Fruit fly (Drosophila melanogaster): ENCODE results near the gene CG5645.

The CG5645 gene

dm6 chr3L:12115966-12116735 is 20.4 kb downstream of the CG5645 start, which contains the start of gene vers (continued):
- no peak for TF ChIP-seq NK7.1 (GFP tag; optimal IDR thresholded peaks at IDR 0.05)
- TF ChIP-seq CG14441 (GFP tag; IDR thresholded peaks at IDR 0.05): no peak
- TF ChIP-seq CG32532 (GFP tag; IDR thresholded peaks at IDR 0.05): peak; percentile 19; the same call in 1 of the 2 replicates
- TF ChIP-seq tio (GFP tag; optimal IDR thresholded peaks at IDR 0.05): no peak
- no peak for TF ChIP-seq CG7839 (tag; optimal IDR thresholded peaks at IDR 0.05)
- TF ChIP-seq CG14860 (GFP tag; IDR thresholded peaks at IDR 0.05; ENCODE audit: partially characterized antibody): peak; percentile 86
- no peak for TF ChIP-seq nerfin-1 (tag; optimal IDR thresholded peaks at IDR 0.05)
- no peak for TF ChIP-seq CG12104 (GFP tag; optimal IDR thresholded peaks at IDR 0.05)
- no peak for TF ChIP-seq CG9876 (GFP tag; optimal IDR thresholded peaks at IDR 0.05)
- no peak for TF ChIP-seq Atf3 (GFP tag; optimal IDR thresholded peaks at IDR 0.05)
- TF ChIP-seq Sry-β (GFP tag; optimal IDR thresholded peaks at IDR 0.05): no peak
- TF ChIP-seq dysf (GFP tag; IDR thresholded peaks at IDR 0.05): no peak
- peak; percentile 38 for TF ChIP-seq CG34376 (GFP tag; optimal IDR thresholded peaks at IDR 0.05)
- no peak for TF ChIP-seq Lpt (GFP tag; optimal IDR thresholded peaks at IDR 0.05)
- TF ChIP-seq abd-A (tag; optimal IDR thresholded peaks at IDR 0.05): no peak
- no peak for TF ChIP-seq CG9609 (GFP tag; optimal IDR thresholded peaks at IDR 0.05)
- TF ChIP-seq Eip74EF (GFP tag; optimal IDR thresholded peaks at IDR 0.05): no peak
- TF ChIP-seq ato (GFP tag; IDR thresholded peaks at IDR 0.05; ENCODE audit: partially characterized antibody): peak; percentile 95
- no peak for TF ChIP-seq CG7786 (GFP tag; optimal IDR thresholded peaks at IDR 0.05)
- no peak for TF ChIP-seq nom (GFP tag; optimal IDR thresholded peaks at IDR 0.05)
- no peak for TF ChIP-seq CG1233 (GFP tag; optimal IDR thresholded peaks at IDR 0.05)
- TF ChIP-seq repo (GFP tag; optimal IDR thresholded peaks at IDR 0.05): no peak
- TF ChIP-seq CG32772 (GFP tag; IDR thresholded peaks at IDR 0.05): no peak
- TF ChIP-seq gem (tag; optimal IDR thresholded peaks at IDR 0.05): no peak
- TF ChIP-seq gcm (GFP tag; optimal IDR thresholded peaks at IDR 0.05): no peak
- TF ChIP-seq H2.0 (GFP tag; IDR thresholded peaks at IDR 0.05): no peak
- no peak for TF ChIP-seq CrebB (tag; optimal IDR thresholded peaks at IDR 0.05)
- TF ChIP-seq tup (GFP tag; optimal IDR thresholded peaks at IDR 0.05): no peak
- TF ChIP-seq chinmo (GFP tag; IDR thresholded peaks at IDR 0.05; ENCODE audit: partially characterized antibody): peak; percentile 95; the same call in 3 of the 4 replicates
- TF ChIP-seq CG6765 (GFP tag; optimal IDR thresholded peaks at IDR 0.05): no peak
- no peak for TF ChIP-seq CG15479 (GFP tag; optimal IDR thresholded peaks at IDR 0.05)
- TF ChIP-seq insv (GFP tag; optimal IDR thresholded peaks at IDR 0.05): no peak
- TF ChIP-seq CG13123 (GFP tag; optimal IDR thresholded peaks at IDR 0.05): no peak
- no peak for TF ChIP-seq Aef1 (GFP tag; IDR thresholded peaks at IDR 0.05)
- no peak for TF ChIP-seq z (GFP tag; IDR thresholded peaks at IDR 0.05)
- TF ChIP-seq Side (GFP tag; optimal IDR thresholded peaks at IDR 0.05): peak; percentile 28
- TF ChIP-seq ind (GFP tag; optimal IDR thresholded peaks at IDR 0.05): no peak
- TF ChIP-seq CG16813 (GFP tag; IDR thresholded peaks at IDR 0.05; ENCODE audit: partially characterized antibody): peak; percentile 92
- TF ChIP-seq en (GFP tag; optimal IDR thresholded peaks at IDR 0.05): no peak
- TF ChIP-seq Pdp1 (GFP tag; optimal IDR thresholded peaks at IDR 0.05): peak in 1 of 2 experiments; percentile 47
- TF ChIP-seq CG10209 (GFP tag; optimal IDR thresholded peaks at IDR 0.05): no peak
- no peak for TF ChIP-seq luna (GFP tag; optimal IDR thresholded peaks at IDR 0.05)
- TF ChIP-seq twi (tag; optimal IDR thresholded peaks at IDR 0.05): no peak
- TF ChIP-seq Fer3 (tag; optimal IDR thresholded peaks at IDR 0.05): no peak
- no peak for TF ChIP-seq grn (GFP tag; optimal IDR thresholded peaks at IDR 0.05)
- TF ChIP-seq row (GFP tag; IDR thresholded peaks at IDR 0.05): 0 out of 3 replicates have a peak, but pooled peaks have one; percentile 35
- TF ChIP-seq CG7963 (GFP tag; IDR thresholded peaks at IDR 0.05; ENCODE audit: partially characterized antibody): peak; percentile 82
- TF ChIP-seq ac (GFP tag; optimal IDR thresholded peaks at IDR 0.05): no peak
- TF ChIP-seq CG3838 (GFP tag; optimal IDR thresholded peaks at IDR 0.05): no peak
